Fruit fly (Drosophila melanogaster) ovary, adult (tissue): ENCODE results near the gene fig.

ENCODE experiments used
- CG17801 ChIP-seq: fragments of 200-800 bp; optimal IDR thresholded peaks from 2 replicates; lab custom pipeline; 2019; ENCODE audit warnings: missing biosample characterization, mild to moderate bottlenecking, missing genetic modification characterization, moderate library complexity; ENCODE audit not compliant: partially characterized antibody

Gene fig

dm6 chr3R:29787891-29788549 is 7.8 kb upstream of the fig start:
- TF ChIP-seq CG17801 (GFP tag; lab: Kevin White, UChicago) = no peak

dm6 chr3R:29786016-29786996 is 6.1 kb upstream of the fig start:
- peak; percentile 37 for TF ChIP-seq CG17801 (GFP tag; lab: Kevin White, UChicago)

- no peak for TF ChIP-seq CG17801 (GFP tag; lab: Kevin White, UChicago)
Measured at dm6 chr3R:29785242-29785641, 5.0 kb upstream of the fig start.

- no peak for TF ChIP-seq CG17801 (GFP tag; lab: Kevin White, UChicago)
Measured at dm6 chr3R:29783210-29783609, 3.0 kb upstream of the fig start.

- peak; percentile 61 for TF ChIP-seq CG17801 (GFP tag; lab: Kevin White, UChicago)
Measured at dm6 chr3R:29782367-29782766, 2.1 kb upstream of the fig start.

dm6 chr3R:29781874-29782273 is 1.6 kb upstream of the fig start:
- no peak for TF ChIP-seq CG17801 (GFP tag; lab: Kevin White, UChicago)

- TF ChIP-seq CG17801 (GFP tag; lab: Kevin White, UChicago) = no peak
Measured at dm6 chr3R:29778985-29779298, 1.3 kb downstream of the fig start.

- no peak for TF ChIP-seq CG17801 (GFP tag; lab: Kevin White, UChicago)
Measured at dm6 chr3R:29778139-29778984, 1.9 kb downstream of the fig start.

- TF ChIP-seq CG17801 (GFP tag; lab: Kevin White, UChicago) = no peak
Measured at dm6 chr3R:29777213-29777612, 3.0 kb downstream of the fig start.

dm6 chr3R:29775755-29776686 is 4.2 kb downstream of the fig start:
- no peak for TF ChIP-seq CG17801 (GFP tag; lab: Kevin White, UChicago)

- peak; percentile 11 for TF ChIP-seq CG17801 (GFP tag; lab: Kevin White, UChicago)
Measured at dm6 chr3R:29774360-29775193, 5.7 kb downstream of the fig start.

- peak; percentile 69 for TF ChIP-seq CG17801 (GFP tag; lab: Kevin White, UChicago)
Measured at dm6 chr3R:29773833-29774324, 6.4 kb downstream of the fig start.

- peak; percentile 52 for TF ChIP-seq CG17801 (GFP tag; lab: Kevin White, UChicago)
Measured at dm6 chr3R:29772795-29773331, 7.4 kb downstream of the fig start.
